Worm (Caenorhabditis elegans): ENCODE results near the gene cyp-32A1.

ce11 chrV:7776029-7776628, 5.5 kb upstream of the cyp-32A1 start, which contains the start of the genes rpl-39 and rps-30:
- TF ChIP-seq tbx-2 (tag; optimal IDR thresholded peaks at IDR 0.05) (peak; percentile 41), nfya-1 (tag; optimal IDR thresholded peaks at IDR 0.05; ENCODE audit: insufficient read depth) (peak; percentile 92), ama-1 (optimal IDR thresholded peaks at IDR 0.05) (peak; percentile 59), nhr-43 (tag; optimal IDR thresholded peaks at IDR 0.05; ENCODE audit: poor library complexity, severe bottlenecking) (peak; percentile 49), unc-62 (GFP tag; optimal IDR thresholded peaks at IDR 0.05) (no peak), aly-2 (tag; optimal IDR thresholded peaks at IDR 0.05) (no peak)
